Worm (Caenorhabditis elegans): ENCODE results near the gene T21D12.7.

Gene T21D12.7

DNA sequence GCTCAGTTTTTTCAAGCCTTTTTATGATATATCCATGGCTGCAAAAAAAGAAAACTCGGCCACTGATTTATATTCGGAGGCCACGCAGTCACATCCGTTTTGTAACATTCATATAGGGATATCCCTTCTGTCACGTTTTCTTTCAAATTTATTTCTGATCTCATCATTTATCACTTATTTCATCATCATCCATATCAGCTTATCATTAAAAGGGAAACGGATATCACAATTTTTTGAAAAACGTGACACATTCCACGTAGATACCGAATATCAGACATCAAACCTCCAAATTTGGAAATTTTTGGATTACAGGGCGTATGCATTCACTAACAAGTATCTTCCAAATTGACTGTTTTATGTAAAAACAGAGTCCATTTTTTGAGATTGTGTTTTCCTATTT is 11.5 kb upstream of the T21D12.7 start (continued):
- TF ChIP-seq elt-1 (tag; optimal IDR thresholded peaks at IDR 0.05) (no peak), unc-39 (tag; optimal IDR thresholded peaks at IDR 0.05) (no peak), C34F6.9 (tag; optimal IDR thresholded peaks at IDR 0.05) (no peak), sma-3 (GFP tag; optimal IDR thresholded peaks at IDR 0.05) (no peak), lsy-2 (tag; optimal IDR thresholded peaks at IDR 0.05) (no peak), lin-39 (tag; optimal IDR thresholded peaks at IDR 0.05) (no peak), lin-11 (tag; optimal IDR thresholded peaks at IDR 0.05) (no peak), unc-62 (GFP tag; optimal IDR thresholded peaks at IDR 0.05) (no peak)

DNA sequence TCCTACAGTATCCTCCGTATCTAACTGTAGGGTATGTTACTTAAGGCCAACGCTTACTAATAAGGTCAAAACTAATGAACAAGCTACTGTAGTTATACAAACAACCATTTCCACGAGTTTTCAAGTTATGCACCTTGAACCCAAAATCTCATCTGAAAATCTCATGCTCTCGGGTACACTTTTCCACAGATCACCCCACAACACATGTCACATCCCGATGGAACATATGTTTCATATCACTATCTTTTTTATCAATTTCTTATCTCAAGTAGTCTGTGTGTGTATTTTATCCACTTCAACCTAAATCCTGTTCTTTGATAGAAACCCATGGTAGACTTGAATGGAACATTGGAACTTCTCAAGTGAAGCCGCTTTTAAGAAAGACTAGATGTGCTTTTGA is 9.1 kb upstream of the T21D12.7 start:
- TF ChIP-seq sma-3 (GFP tag; optimal IDR thresholded peaks at IDR 0.05) (no peak), sma-9 (GFP tag; optimal IDR thresholded peaks at IDR 0.05) (peak; percentile 24), sma-9 (tag; optimal IDR thresholded peaks at IDR 0.05) (no peak)

DNA sequence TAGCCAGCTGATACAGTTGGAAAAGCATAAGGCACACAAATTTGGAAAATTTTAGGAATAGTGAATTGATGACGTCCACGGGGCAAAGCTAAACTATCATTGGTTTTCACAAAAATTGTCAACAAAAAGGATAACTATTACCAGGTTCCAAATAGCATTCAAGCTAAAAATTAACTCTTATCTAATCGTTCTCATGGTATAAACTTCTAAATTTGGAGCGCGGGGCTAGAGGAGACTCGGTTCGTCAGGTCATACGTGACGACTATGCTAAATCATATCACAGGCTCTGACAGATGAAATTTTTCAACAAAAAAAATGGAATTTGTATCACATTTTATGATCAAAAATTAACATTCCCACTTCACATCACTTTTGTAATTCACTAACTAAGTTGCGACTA is 7.9 kb upstream of the T21D12.7 start:
- TF ChIP-seq nhr-129 (tag; optimal IDR thresholded peaks at IDR 0.05) (no peak), ztf-11 (tag; optimal IDR thresholded peaks at IDR 0.05) (no peak), ceh-82 (tag; optimal IDR thresholded peaks at IDR 0.05) (no peak), zag-1 (tag; optimal IDR thresholded peaks at IDR 0.05) (no peak), lin-39 (tag; optimal IDR thresholded peaks at IDR 0.05) (no peak), egl-27 (tag; optimal IDR thresholded peaks at IDR 0.05) (no peak), nhr-21 (tag; optimal IDR thresholded peaks at IDR 0.05) (no peak), nhr-237 (tag; optimal IDR thresholded peaks at IDR 0.05) (no peak), elt-3 (tag; optimal IDR thresholded peaks at IDR 0.05) (no peak), crh-2 (tag; optimal IDR thresholded peaks at IDR 0.05) (no peak)

DNA sequence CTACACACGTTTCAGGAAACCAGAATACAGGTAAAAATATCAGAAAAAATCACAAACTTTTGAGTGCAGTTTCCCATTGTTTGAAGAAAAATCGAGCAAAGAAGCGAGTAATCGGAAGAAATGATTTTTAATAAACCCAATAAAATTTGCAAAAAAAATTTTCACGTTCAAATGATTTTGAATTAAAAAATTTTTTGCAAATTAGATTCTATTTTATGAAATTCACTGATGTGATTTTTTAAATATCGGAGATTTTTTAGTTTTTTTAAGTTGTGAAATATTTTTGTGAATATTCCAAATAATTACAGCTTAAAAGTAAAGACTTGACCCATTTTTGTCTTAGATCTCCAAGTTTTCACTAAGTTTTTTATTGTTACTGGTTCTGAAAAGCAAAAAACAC is 6.9 kb upstream of the T21D12.7 start, which contains the start of gene pnp-1:
pnp-1 (minus strand) TSS at position 101 of the 400 bp plus-strand sequence.
- TF ChIP-seq lin-13 (GFP tag; optimal IDR thresholded peaks at IDR 0.05) (no peak), unc-62 (GFP tag; optimal IDR thresholded peaks at IDR 0.05) (no peak), nhr-237 (tag; optimal IDR thresholded peaks at IDR 0.05) (no peak), ZK546.5 (tag; optimal IDR thresholded peaks at IDR 0.05) (no peak), snpc-4 (tag; optimal IDR thresholded peaks at IDR 0.05) (no peak), sma-3 (GFP tag; optimal IDR thresholded peaks at IDR 0.05) (no peak), unc-39 (tag; optimal IDR thresholded peaks at IDR 0.05) (no peak), zag-1 (tag; optimal IDR thresholded peaks at IDR 0.05) (no peak), ztf-1 (GFP tag; conservative IDR thresholded peaks at IDR 0.05) (no peak), nhr-12 (tag; optimal IDR thresholded peaks at IDR 0.05) (no peak), C34F6.9 (tag; optimal IDR thresholded peaks at IDR 0.05) (no peak)

DNA sequence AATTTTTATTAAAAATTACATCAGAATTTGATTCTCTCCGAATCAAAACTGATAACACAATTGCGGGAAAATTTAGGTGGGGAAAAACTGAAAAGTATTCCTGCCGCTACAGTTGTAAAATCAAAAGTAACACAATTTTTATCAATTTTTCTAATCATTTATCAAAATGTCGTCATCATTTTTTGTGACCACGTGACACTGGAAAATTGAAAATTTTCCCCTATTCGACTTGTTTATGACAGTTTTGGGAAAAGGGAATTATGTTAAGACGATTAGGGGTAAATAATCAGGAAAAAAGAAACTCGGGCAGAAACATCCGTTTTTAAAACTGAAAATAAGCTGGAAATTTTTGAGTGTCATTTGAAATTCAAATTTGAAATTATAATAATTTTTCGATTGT is 5.6 kb upstream of the T21D12.7 start:
- TF ChIP-seq crh-2 (tag; optimal IDR thresholded peaks at IDR 0.05) (peak; percentile 71), nhr-6 (tag; optimal IDR thresholded peaks at IDR 0.05) (no peak), C34F6.9 (tag; optimal IDR thresholded peaks at IDR 0.05) (no peak), unc-62 (GFP tag; optimal IDR thresholded peaks at IDR 0.05) (no peak), unc-55 (GFP tag; optimal IDR thresholded peaks at IDR 0.05) (no peak), unc-39 (tag; optimal IDR thresholded peaks at IDR 0.05) (no peak), ztf-1 (GFP tag; conservative IDR thresholded peaks at IDR 0.05) (no peak), mab-5 (tag; optimal IDR thresholded peaks at IDR 0.05) (no peak), nhr-10 (tag; optimal IDR thresholded peaks at IDR 0.05) (no peak), ztf-4 (tag; optimal IDR thresholded peaks at IDR 0.05) (no peak), zag-1 (tag; optimal IDR thresholded peaks at IDR 0.05) (no peak), lin-39 (tag; optimal IDR thresholded peaks at IDR 0.05) (no peak), nhr-12 (tag; optimal IDR thresholded peaks at IDR 0.05) (no peak), sem-4 (tag; optimal IDR thresholded peaks at IDR 0.05) (no peak), peb-1 (tag; optimal IDR thresholded peaks at IDR 0.05) (no peak), lsy-2 (tag; optimal IDR thresholded peaks at IDR 0.05) (peak in 1 of 2 experiments; percentile 13), ztf-11 (tag; optimal IDR thresholded peaks at IDR 0.05) (no peak), ceh-16 (tag; optimal IDR thresholded peaks at IDR 0.05) (no peak), elt-3 (tag; optimal IDR thresholded peaks at IDR 0.05) (no peak), nhr-21 (tag; optimal IDR thresholded peaks at IDR 0.05) (no peak), mdl-1 (tag; optimal IDR thresholded peaks at IDR 0.05) (peak in 1 of 2 experiments; percentile 25), mbf-1 (tag; optimal IDR thresholded peaks at IDR 0.05) (no peak), snpc-4 (tag; optimal IDR thresholded peaks at IDR 0.05) (no peak), blmp-1 (tag; optimal IDR thresholded peaks at IDR 0.05; ENCODE audit: insufficient read depth) (no peak), gmeb-1 (tag; optimal IDR thresholded peaks at IDR 0.05) (peak; percentile 70), aly-2 (tag; optimal IDR thresholded peaks at IDR 0.05) (no peak), R02D3.7 (tag; optimal IDR thresholded peaks at IDR 0.05) (no peak), fos-1 (tag; optimal IDR thresholded peaks at IDR 0.05) (peak; percentile 55), dmd-4 (tag; optimal IDR thresholded peaks at IDR 0.05) (no peak), sma-9 (GFP tag; optimal IDR thresholded peaks at IDR 0.05) (peak; percentile 58), sma-9 (tag; optimal IDR thresholded peaks at IDR 0.05) (no peak), ZK546.5 (tag; optimal IDR thresholded peaks at IDR 0.05) (no peak), egl-27 (tag; optimal IDR thresholded peaks at IDR 0.05) (no peak), Y55F3AM.14 (GFP tag; optimal IDR thresholded peaks at IDR 0.05) (no peak), nhr-23 (tag; optimal IDR thresholded peaks at IDR 0.05) (no peak), ceh-82 (tag; optimal IDR thresholded peaks at IDR 0.05) (no peak), sma-3 (GFP tag; optimal IDR thresholded peaks at IDR 0.05) (peak; percentile 29), nhr-11 (tag; optimal IDR thresholded peaks at IDR 0.05) (no peak)
